Fruit fly (Drosophila melanogaster) whole organism, embryonic: ENCODE results near the gene PpV.

Experiments
- B-H2 ChIP-seq: fragments of 200-800 bp; sonication (Bioruptor generic); optimal IDR thresholded peaks from 2 replicates; lab custom pipeline; 2018; ENCODE audit warnings: missing biosample characterization, mild to moderate bottlenecking, missing genetic modification characterization
- CG1024 ChIP-seq: fragments of 200-800 bp; sonication (Bioruptor generic); IDR thresholded peaks from 2 replicates; pipeline ENCODE4 v1.3.6; 2022; ENCODE audit warnings: missing biosample characterization, missing genetic modification characterization
- CG10267 ChIP-seq: fragments of 200-800 bp; sonication (Bioruptor generic); optimal IDR thresholded peaks from 2 replicates; lab custom pipeline; 2018; ENCODE audit warnings: missing biosample characterization, mild to moderate bottlenecking, missing genetic modification characterization, moderate library complexity
- CG13624 ChIP-seq: fragments of 200-800 bp; sonication (Bioruptor generic); optimal IDR thresholded peaks from 2 replicates; lab custom pipeline; 2016; ENCODE audit warnings: missing biosample characterization, missing genetic modification characterization
- CG15696 ChIP-seq: fragments of 200-800 bp; sonication (Bioruptor generic); optimal IDR thresholded peaks from 2 replicates; lab custom pipeline; 2019; ENCODE audit warnings: missing biosample characterization, mild to moderate bottlenecking, missing genetic modification characterization, moderate library complexity
- CG2712 ChIP-seq: fragments of 200-800 bp; optimal IDR thresholded peaks from 3 replicates; lab custom pipeline; 2019; ENCODE audit warnings: missing biosample characterization, mild to moderate bottlenecking, missing genetic modification characterization, moderate library complexity
- CG30431 ChIP-seq: fragments of 200-800 bp; sonication (Bioruptor generic); optimal IDR thresholded peaks from 2 replicates; lab custom pipeline; 2017; ENCODE audit warnings: missing biosample characterization, missing genetic modification characterization
- CG31224 ChIP-seq: fragments of 200-800 bp; sonication (Bioruptor generic); IDR thresholded peaks from 2 replicates; pipeline ENCODE4 v1.3.6; 2022; ENCODE audit warnings: missing biosample characterization, missing genetic modification characterization
- CG3838 ChIP-seq: fragments of 200-800 bp; sonication (Bioruptor generic); optimal IDR thresholded peaks from 3 replicates; lab custom pipeline; 2016; ENCODE audit warnings: missing biosample characterization, missing genetic modification characterization
- CG5245 ChIP-seq: fragments of 200-800 bp; sonication (Bioruptor generic); optimal IDR thresholded peaks from 3 replicates; lab custom pipeline; 2016; ENCODE audit warnings: missing biosample characterization, missing genetic modification characterization
- CG9437 ChIP-seq: fragments of 200-800 bp; sonication (Bioruptor generic); optimal IDR thresholded peaks from 2 replicates; lab custom pipeline; 2018; ENCODE audit warnings: missing biosample characterization, mild to moderate bottlenecking, missing genetic modification characterization
- CG9817 ChIP-seq: fragments of 200-800 bp; sonication (Bioruptor generic); optimal IDR thresholded peaks from 2 replicates; lab custom pipeline; 2018; ENCODE audit warnings: missing biosample characterization, mild to moderate bottlenecking, missing genetic modification characterization, moderate library complexity
- Camta ChIP-seq: fragments of 200-800 bp; sonication (Bioruptor generic); optimal IDR thresholded peaks from 2 replicates; lab custom pipeline; 2016; ENCODE audit warnings: missing biosample characterization, missing genetic modification characterization
- Deaf1 ChIP-seq: fragments of 200-800 bp; optimal IDR thresholded peaks from 3 replicates; lab custom pipeline; 2019; ENCODE audit warnings: missing biosample characterization, mild to moderate bottlenecking, missing genetic modification characterization, moderate library complexity
- Dek ChIP-seq: fragments of 200-800 bp; sonication (Bioruptor generic); optimal IDR thresholded peaks from 3 replicates; lab custom pipeline; 2019; ENCODE audit warnings: missing biosample characterization, mild to moderate bottlenecking, missing genetic modification characterization, moderate library complexity
- Dip3 ChIP-seq: fragments of 200-800 bp; sonication (Bioruptor generic); optimal IDR thresholded peaks from 3 replicates; lab custom pipeline; 2016; ENCODE audit warnings: missing biosample characterization, missing genetic modification characterization
- E2f2 ChIP-seq: fragments of 200-800 bp; sonication (Bioruptor generic); IDR thresholded peaks from 2 replicates; pipeline ENCODE4 v1.3.6; 2022; ENCODE audit warnings: missing biosample characterization, missing genetic modification characterization
- GATAe ChIP-seq: fragments of 200-800 bp; sonication (Bioruptor generic); conservative IDR thresholded peaks from 2 replicates; pipeline ENCODE4 v1.3.6; 2022; ENCODE audit warnings: missing biosample characterization, missing genetic modification characterization
- HLH4C ChIP-seq: fragments of 200-800 bp; sonication (Bioruptor generic); IDR thresholded peaks from 3 replicates; pipeline ENCODE4 v1.3.6; 2022; ENCODE audit warnings: missing biosample characterization, missing genetic modification characterization; ENCODE audit not compliant: partially characterized antibody
- Hey ChIP-seq: fragments of 200-800 bp; sonication (Bioruptor generic); optimal IDR thresholded peaks from 3 replicates; lab custom pipeline; 2018; ENCODE audit warnings: missing biosample characterization, mild to moderate bottlenecking, missing genetic modification characterization
- Jarid2 ChIP-seq: fragments of 200-800 bp; sonication (Bioruptor generic); optimal IDR thresholded peaks from 3 replicates; lab custom pipeline; 2017; ENCODE audit warnings: mild to moderate bottlenecking, missing biosample characterization, missing genetic modification reagents, missing genetic modification characterization
- Med ChIP-seq: fragments of 200-800 bp; sonication (Bioruptor generic); peaks from one replicate; lab custom pipeline; 2016; ENCODE audit warnings: missing biosample characterization, missing genetic modification characterization, mild to moderate bottlenecking, inconsistent platforms, moderate library complexity
- Pdp1 ChIP-seq, 2 experiments: fragments of 200-800 bp; sonication (Bioruptor generic); optimal IDR thresholded peaks; 3 replicates each; lab custom pipeline; 2016; ENCODE audit warnings: missing biosample characterization in 2 of 2, missing genetic modification characterization in 2 of 2, mild to moderate bottlenecking in 1 of 2, moderate library complexity in 1 of 2
- Poxn ChIP-seq: fragments of 200-800 bp; sonication (Bioruptor generic); IDR thresholded peaks from 2 replicates; pipeline ENCODE4 v1.3.6; 2022; ENCODE audit warnings: missing biosample characterization, missing genetic modification characterization
- Ptx1 ChIP-seq: fragments of 200-800 bp; sonication (Bioruptor generic); IDR thresholded peaks from 2 replicates; pipeline ENCODE4 v1.3.6; 2022; ENCODE audit warnings: missing biosample characterization, missing genetic modification characterization
- Sry-δ ChIP-seq: fragments of 200-800 bp; sonication (Bioruptor generic); optimal IDR thresholded peaks from 2 replicates; lab custom pipeline; 2016; ENCODE audit warnings: missing biosample characterization, missing genetic modification characterization
- Tbp ChIP-seq: fragments of >200 bp; optimal IDR thresholded peaks from 2 replicates; lab custom pipeline; 2018; ENCODE audit warnings: missing biosample characterization, missing genetic modification characterization
- Trl ChIP-seq, 3 experiments: fragments of >200 bp in 2 of 3; fragments of 200-800 bp in 1 of 3; sonication (Bioruptor generic) in 1 of 3; optimal IDR thresholded peaks; 2 replicates in 1 of 3; 3 replicates in 2 of 3; lab custom pipeline; 2016 to 2017; ENCODE audit warnings: missing biosample characterization in 1 of 3, missing genetic modification characterization in 1 of 3
- Vsx1 ChIP-seq: fragments of 200-800 bp; sonication (Bioruptor generic); optimal IDR thresholded peaks from 2 replicates; lab custom pipeline; 2017; ENCODE audit warnings: missing biosample characterization, mild to moderate bottlenecking, missing genetic modification characterization, missing genetic modification reagents
- chif ChIP-seq, 2 experiments: fragments of 200-800 bp; sonication (Bioruptor generic); optimal IDR thresholded peaks; 3 replicates each; lab custom pipeline; 2016; ENCODE audit warnings: missing biosample characterization in 2 of 2, missing genetic modification characterization in 2 of 2
- crc ChIP-seq: fragments of 200-800 bp; sonication (Bioruptor generic); optimal IDR thresholded peaks from 2 replicates; lab custom pipeline; 2016; ENCODE audit warnings: missing biosample characterization, missing genetic modification characterization
- croc ChIP-seq: fragments of 200-800 bp; sonication (Bioruptor generic); conservative IDR thresholded peaks from 3 replicates; pipeline ENCODE4 v1.3.6; 2022; ENCODE audit warnings: missing biosample characterization, missing genetic modification characterization
- crp ChIP-seq, 2 experiments: fragments of 200-800 bp; sonication (Bioruptor generic); optimal IDR thresholded peaks; 2 replicates in 1 of 2; 3 replicates in 1 of 2; lab custom pipeline; 2017; ENCODE audit warnings: missing biosample characterization in 2 of 2, missing genetic modification characterization in 2 of 2, mild to moderate bottlenecking in 1 of 2, moderate library complexity in 1 of 2
- cwo ChIP-seq: fragments of 200-800 bp; sonication (Bioruptor generic); optimal IDR thresholded peaks from 3 replicates; lab custom pipeline; 2017; ENCODE audit warnings: missing biosample characterization, missing genetic modification characterization, mild to moderate bottlenecking, moderate library complexity, missing genetic modification reagents
- dan ChIP-seq: fragments of 200-800 bp; sonication (Bioruptor generic); IDR thresholded peaks from 2 replicates; pipeline ENCODE4 v1.3.6; 2022; ENCODE audit warnings: missing biosample characterization, missing genetic modification characterization
- danr ChIP-seq: fragments of 200-800 bp; sonication (Bioruptor generic); IDR thresholded peaks from 2 replicates; pipeline ENCODE4 v1.3.6; 2022; ENCODE audit warnings: missing biosample characterization, missing genetic modification characterization
- dm ChIP-seq: fragments of 200-800 bp; sonication (Bioruptor generic); optimal IDR thresholded peaks from 3 replicates; lab custom pipeline; 2016; ENCODE audit warnings: missing biosample characterization, missing genetic modification characterization
- gce ChIP-seq: fragments of 200-800 bp; sonication (Bioruptor generic); IDR thresholded peaks from 3 replicates; pipeline ENCODE4 v1.3.6; 2022; ENCODE audit warnings: missing biosample characterization, missing genetic modification characterization
- gcm ChIP-seq: fragments of 200-800 bp; sonication (Bioruptor generic); optimal IDR thresholded peaks from 2 replicates; lab custom pipeline; 2019; ENCODE audit warnings: missing biosample characterization, mild to moderate bottlenecking, missing genetic modification characterization, moderate library complexity
- grau ChIP-seq: fragments of 200-800 bp; optimal IDR thresholded peaks from 3 replicates; lab custom pipeline; 2019; ENCODE audit warnings: missing biosample characterization, mild to moderate bottlenecking, missing genetic modification characterization, moderate library complexity
- gro ChIP-seq: fragments of 200-800 bp; sonication (Bioruptor generic); optimal IDR thresholded peaks from 2 replicates; lab custom pipeline; 2016; ENCODE audit warnings: missing biosample characterization, missing genetic modification characterization
- gsb-n ChIP-seq: fragments of 200-800 bp; sonication (Bioruptor generic); optimal IDR thresholded peaks from 3 replicates; lab custom pipeline; 2018; ENCODE audit warnings: missing biosample characterization, mild to moderate bottlenecking, missing genetic modification characterization
- ham ChIP-seq: fragments of 200-800 bp; sonication (Bioruptor generic); IDR thresholded peaks from 2 replicates; pipeline ENCODE4 v1.3.6; 2022; ENCODE audit warnings: missing biosample characterization, missing genetic modification characterization
- knrl ChIP-seq: fragments of 200-800 bp; sonication (Bioruptor generic); IDR thresholded peaks from 3 replicates; pipeline ENCODE4 v1.3.6; 2022; ENCODE audit warnings: missing biosample characterization, missing genetic modification characterization; ENCODE audit not compliant: partially characterized antibody
- peb ChIP-seq: fragments of 200-800 bp; sonication (Bioruptor generic); IDR thresholded peaks from 2 replicates; pipeline ENCODE4 v1.3.6; 2022; ENCODE audit warnings: missing biosample characterization, missing genetic modification characterization
- ssp ChIP-seq: fragments of 200-800 bp; sonication (Bioruptor generic); IDR thresholded peaks from 2 replicates; pipeline ENCODE4 v1.3.6; 2022; ENCODE audit warnings: missing biosample characterization, missing genetic modification characterization
- stc ChIP-seq: fragments of 200-800 bp; sonication (Bioruptor generic); IDR thresholded peaks from 2 replicates; pipeline ENCODE4 v1.3.6; 2022; ENCODE audit warnings: missing biosample characterization, missing genetic modification characterization
- tll ChIP-seq, 2 experiments: fragments of 200-800 bp in 1 of 2; fragments of >200 bp in 1 of 2; sonication (Bioruptor generic) in 1 of 2; optimal IDR thresholded peaks; 2 replicates each; lab custom pipeline; 2017 to 2019; ENCODE audit warnings: missing biosample characterization in 2 of 2, missing genetic modification characterization in 2 of 2, mild to moderate bottlenecking in 1 of 2, moderate library complexity in 1 of 2
- tna ChIP-seq: fragments of 200-800 bp; sonication (Bioruptor generic); IDR thresholded peaks from 2 replicates; pipeline ENCODE4 v1.3.6; 2022; ENCODE audit warnings: missing biosample characterization, missing genetic modification characterization; ENCODE audit not compliant: partially characterized antibody

Gene PpV

DNA sequence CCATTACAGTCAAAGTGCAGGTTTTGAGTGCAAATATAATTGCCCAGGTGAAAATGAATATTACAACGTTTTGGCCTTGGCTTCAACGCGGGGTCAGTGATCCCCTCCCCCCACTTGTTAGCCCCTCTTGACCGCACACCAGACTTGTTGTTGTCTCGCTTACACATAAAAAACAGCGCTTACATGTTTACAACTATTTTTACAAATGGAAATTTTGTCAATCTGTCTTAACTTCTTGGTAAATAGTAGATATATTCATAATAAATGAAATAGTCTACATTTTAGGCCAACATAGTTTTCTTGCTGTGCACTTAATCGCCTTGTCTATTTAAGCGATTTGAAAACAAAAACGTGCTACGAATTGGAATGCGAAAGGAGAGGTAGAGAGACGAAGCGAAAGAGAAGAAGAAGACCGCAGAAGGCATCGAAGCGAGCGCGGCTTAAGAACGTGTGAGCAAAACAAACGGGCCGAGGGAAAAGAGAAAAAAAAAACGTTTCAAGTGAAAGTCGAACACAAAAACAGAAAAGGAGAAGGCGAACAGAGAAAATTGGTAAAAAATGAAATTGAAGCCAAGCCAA lies 32.7 kb downstream of the PpV start (continued):
- TF ChIP-seq CG10267 (tag; lab: Kevin White, UChicago) = peak; percentile 4
- TF ChIP-seq gro (GFP tag; lab: Kevin White, UChicago) = peak; percentile 65
- TF ChIP-seq croc (GFP tag; lab: Robert Waterston, UW) = peak; percentile 28; the same call in 2 of the 3 replicates
- peak; percentile 58; the same call in 1 of the 2 replicates for TF ChIP-seq ham (GFP tag; lab: Robert Waterston, UW)
- no peak; the same call in 1 of the 2 replicates for TF ChIP-seq CG31224 (GFP tag; lab: Robert Waterston, UW)
- no peak for TF ChIP-seq dan (GFP tag; lab: Robert Waterston, UW)
- TF ChIP-seq Dek = peak; percentile 70
- TF ChIP-seq peb = 0 out of 2 replicates have a peak, but pooled peaks have one; percentile 18
- TF ChIP-seq ssp (GFP tag; lab: Robert Waterston, UW) = peak; percentile 57
- no peak for TF ChIP-seq CG9437 (GFP tag; lab: Kevin White, UChicago)
- TF ChIP-seq tna (GFP tag; lab: Robert Waterston, UW) = no peak
- peak; percentile 37 for TF ChIP-seq Camta
- TF ChIP-seq Ptx1 = peak; percentile 64
- peak; percentile 66 for TF ChIP-seq CG2712 (tag; lab: Kevin White, UChicago)
- TF ChIP-seq Trl (optimal IDR thresholded peaks at IDR 0.05; lab: Kevin White, UChicago) = peak; percentile 20 to 21
- TF ChIP-seq Trl (GFP tag; optimal IDR thresholded peaks at IDR 0.05; lab: Kevin White, UChicago) = peak; percentile 11
- peak; percentile 51 for TF ChIP-seq Dip3 (GFP tag; lab: Kevin White, UChicago)
- no peak for TF ChIP-seq HLH4C
- no peak for TF ChIP-seq CG15696
- no peak for TF ChIP-seq Sry-δ (GFP tag; lab: Kevin White, UChicago)
- TF ChIP-seq crc (GFP tag; lab: Kevin White, UChicago) = no peak
- no peak for TF ChIP-seq danr (GFP tag; lab: Robert Waterston, UW)
- no peak for TF ChIP-seq E2f2 (GFP tag; lab: Robert Waterston, UW)
- TF ChIP-seq Hey = no peak
- TF ChIP-seq Deaf1 (tag; lab: Kevin White, UChicago) = peak; percentile 15
- no peak for TF ChIP-seq GATAe
- no peak for TF ChIP-seq CG3838
- 0 out of 2 replicates have a peak, but pooled peaks have one; percentile 11 for TF ChIP-seq CG1024
- TF ChIP-seq CG9817 (tag; lab: Kevin White, UChicago) = peak; percentile 63
- peak; percentile 3 to 25 for TF ChIP-seq chif (GFP tag; optimal IDR thresholded peaks at IDR 0.05; lab: Kevin White, UChicago)
- TF ChIP-seq Poxn = no peak
- TF ChIP-seq knrl (GFP tag; lab: Robert Waterston, UW) = no peak
- TF ChIP-seq Tbp = no peak
- TF ChIP-seq grau (tag; lab: Kevin White, UChicago) = peak; percentile 63
- TF ChIP-seq CG30431 (GFP tag; lab: Kevin White, UChicago) = no peak
- no peak for TF ChIP-seq tll (GFP tag; optimal IDR thresholded peaks at IDR 0.05; lab: Kevin White, UChicago)
- TF ChIP-seq CG13624 (GFP tag; lab: Kevin White, UChicago) = peak; percentile 22
- TF ChIP-seq stc (GFP tag; lab: Robert Waterston, UW) = peak; percentile 61
- peak; percentile 55; the same call in 1 of the 3 replicates for TF ChIP-seq gce
- peak; percentile 8 for TF ChIP-seq Jarid2 (GFP tag; lab: Kevin White, UChicago)
- no peak for TF ChIP-seq B-H2
- TF ChIP-seq Vsx1 = no peak
- TF ChIP-seq crp (GFP tag; optimal IDR thresholded peaks at IDR 0.05; lab: Kevin White, UChicago) = no peak
- peak; percentile 24 for TF ChIP-seq gcm
- TF ChIP-seq gsb-n = peak; percentile 56
- TF ChIP-seq cwo (GFP tag; lab: Kevin White, UChicago) = peak; percentile 90
- TF ChIP-seq dm (GFP tag; lab: Kevin White, UChicago) = peak; percentile 23
- TF ChIP-seq Pdp1 (GFP tag; optimal IDR thresholded peaks at IDR 0.05; lab: Kevin White, UChicago) = peak; percentile 25 to 51
- peak; percentile 90 for TF ChIP-seq Med (GFP tag; lab: Kevin White, UChicago)
- no peak for TF ChIP-seq CG5245 (GFP tag; lab: Kevin White, UChicago)
